Fruit fly (Drosophila melanogaster): ENCODE measurements around the gene Fgop2.

DNA sequence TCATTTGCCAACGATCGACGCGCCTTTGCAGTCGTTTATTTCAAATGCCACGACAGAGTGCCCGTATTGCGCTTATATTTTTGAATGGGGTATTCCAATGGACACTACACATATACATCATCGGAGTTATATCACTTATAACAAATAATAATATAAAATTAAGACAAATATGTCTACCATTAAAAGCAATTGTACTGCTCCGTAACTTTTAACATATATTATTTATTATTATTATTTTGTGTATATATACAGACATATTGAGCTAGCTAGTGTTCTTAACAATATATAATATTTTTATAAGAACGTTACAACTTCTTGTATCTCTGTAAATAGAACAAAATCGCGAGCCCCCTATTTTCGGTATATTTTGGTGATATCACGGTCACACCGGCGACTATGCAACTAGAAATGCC, 18.9 kb upstream of the Fgop2 start, which contains the start of the genes sip2 and Coprox:
- TF ChIP-seq psq (optimal IDR thresholded peaks at IDR 0.05) (no peak), pan (optimal IDR thresholded peaks at IDR 0.05) (no peak)
